Fruit fly (Drosophila melanogaster): ENCODE results near the gene CG10177.

- TF ChIP-seq CTCF (optimal IDR thresholded peaks at IDR 0.05) = no peak
- no peak for TF ChIP-seq CG8478 (optimal IDR thresholded peaks at IDR 0.05)
Measured at dm6 chr3R:23497241-23497640, 24.1 kb downstream of the CG10177 start.

Measured in S2 (cell line).